Worm (Caenorhabditis elegans) whole organism, midembryonic: ENCODE results near the gene hpo-18.

Experiments
- cog-1 ChIP-seq: sonication (generic microtip); optimal IDR thresholded peaks from 2 replicates; lab custom pipeline; 2016; ENCODE audit warnings: missing genetic modification characterization, missing compliant biosample characterization
- flt-1 ChIP-seq: fragments of 200-800 bp; sonication (Bioruptor generic); IDR thresholded peaks from 2 replicates; pipeline ENCODE4 v1.3.6; 2022; ENCODE audit warnings: missing genetic modification characterization, missing compliant biosample characterization
- klf-2 ChIP-seq: fragments of 200-800 bp; sonication (Bioruptor generic); conservative IDR thresholded peaks from 2 replicates; pipeline ENCODE4 v1.3.6; 2022; ENCODE audit warnings: missing genetic modification reagents, missing genetic modification characterization, missing compliant biosample characterization

DNA sequence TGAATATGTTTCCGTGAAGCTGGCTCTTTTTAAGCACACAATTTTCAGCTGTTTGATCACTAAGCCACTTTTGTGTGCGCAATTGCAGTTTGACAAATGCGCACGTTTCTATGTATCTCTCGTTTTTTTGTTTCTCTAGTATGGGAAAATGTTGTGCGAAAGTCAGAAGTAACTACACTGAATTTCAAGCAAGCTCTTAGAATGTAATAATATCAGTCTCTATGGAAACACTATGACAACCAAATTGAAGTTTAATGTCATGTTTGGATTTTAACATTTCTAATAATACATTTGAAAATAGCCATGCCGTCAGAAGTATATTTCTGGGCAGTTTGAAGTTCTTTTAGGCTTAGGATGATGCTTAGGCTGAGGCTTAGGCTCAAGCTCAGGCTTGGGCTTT lies 26.4 kb downstream of the hpo-18 start, which contains the start of gene ZC132.9:
- TF ChIP-seq flt-1 (GFP tag; lab: Robert Waterston, UW) (no peak), cog-1 (tag; lab: Kevin White, UChicago) (no peak), klf-2 (GFP tag; lab: Robert Waterston, UW) (no peak)
